Fruit fly (Drosophila melanogaster) whole organism, embryonic: ENCODE results near the gene djl.

Experiments used
- Adf1 ChIP-seq: fragments of 200-800 bp; sonication (Bioruptor generic); IDR thresholded peaks from 2 replicates; pipeline ENCODE4 v1.3.6; 2022; ENCODE audit warnings: missing biosample characterization, missing genetic modification characterization
- Bgb ChIP-seq: fragments of 200-800 bp; sonication (Bioruptor generic); IDR thresholded peaks from 2 replicates; pipeline ENCODE4 v1.3.6; 2022; ENCODE audit warnings: missing biosample characterization, missing genetic modification characterization; ENCODE audit not compliant: partially characterized antibody
- CG10267 ChIP-seq: fragments of 200-800 bp; sonication (Bioruptor generic); optimal IDR thresholded peaks from 2 replicates; lab custom pipeline; 2018; ENCODE audit warnings: missing biosample characterization, mild to moderate bottlenecking, missing genetic modification characterization, moderate library complexity
- CG10979 ChIP-seq: fragments of 200-800 bp; sonication (Bioruptor generic); optimal IDR thresholded peaks from 2 replicates; lab custom pipeline; 2018; ENCODE audit warnings: missing biosample characterization, mild to moderate bottlenecking, missing genetic modification characterization, moderate library complexity
- CG11398 ChIP-seq: fragments of 200-800 bp; sonication (Bioruptor generic); optimal IDR thresholded peaks from 2 replicates; lab custom pipeline; 2016; ENCODE audit warnings: missing biosample characterization, missing genetic modification characterization
- CG12236 ChIP-seq: fragments of 200-800 bp; sonication (Bioruptor generic); optimal IDR thresholded peaks from 2 replicates; lab custom pipeline; 2016; ENCODE audit warnings: missing biosample characterization, missing genetic modification characterization
- CG12659 ChIP-seq: fragments of 200-800 bp; sonication (Bioruptor generic); optimal IDR thresholded peaks from 3 replicates; lab custom pipeline; 2017; ENCODE audit warnings: mild to moderate bottlenecking, missing biosample characterization, missing genetic modification reagents, missing genetic modification characterization
- CG13894 ChIP-seq: fragments of 200-800 bp; sonication (Bioruptor generic); optimal IDR thresholded peaks from 3 replicates; lab custom pipeline; 2018; ENCODE audit warnings: missing biosample characterization, mild to moderate bottlenecking, missing genetic modification characterization, moderate library complexity
- CG14710 ChIP-seq: fragments of 200-800 bp; sonication (Bioruptor generic); optimal IDR thresholded peaks from 3 replicates; lab custom pipeline; 2019; ENCODE audit warnings: missing biosample characterization, mild to moderate bottlenecking, missing genetic modification characterization, moderate library complexity
- CG17568 ChIP-seq: fragments of 200-800 bp; sonication (Bioruptor generic); optimal IDR thresholded peaks from 2 replicates; lab custom pipeline; 2018; ENCODE audit warnings: missing biosample characterization, mild to moderate bottlenecking, missing genetic modification characterization, moderate library complexity
- CG17802 ChIP-seq: fragments of 200-800 bp; sonication (Bioruptor generic); optimal IDR thresholded peaks from 2 replicates; lab custom pipeline; 2018; ENCODE audit warnings: missing biosample characterization, mild to moderate bottlenecking, missing genetic modification characterization, moderate library complexity
- CG1832 ChIP-seq: fragments of 200-800 bp; sonication (Bioruptor generic); optimal IDR thresholded peaks from 2 replicates; lab custom pipeline; 2017; ENCODE audit warnings: missing biosample characterization, mild to moderate bottlenecking, missing genetic modification characterization, inconsistent platforms
- CG18619 ChIP-seq: fragments of 200-800 bp; sonication (Bioruptor generic); optimal IDR thresholded peaks from 3 replicates; lab custom pipeline; 2017; ENCODE audit warnings: missing biosample characterization, mild to moderate bottlenecking, missing genetic modification characterization
- CG2116 ChIP-seq: fragments of 200-800 bp; sonication (Bioruptor generic); optimal IDR thresholded peaks from 3 replicates; lab custom pipeline; 2018; ENCODE audit warnings: missing biosample characterization, mild to moderate bottlenecking, missing genetic modification characterization
- CG30020 ChIP-seq: fragments of 200-800 bp; optimal IDR thresholded peaks from 2 replicates; lab custom pipeline; 2019; ENCODE audit warnings: missing biosample characterization, mild to moderate bottlenecking, missing genetic modification characterization, moderate library complexity
- CG30403 ChIP-seq: fragments of 200-800 bp; sonication (Bioruptor generic); optimal IDR thresholded peaks from 3 replicates; lab custom pipeline; 2016; ENCODE audit warnings: missing biosample characterization, missing genetic modification characterization
- CG33213 ChIP-seq: fragments of 200-800 bp; sonication (Bioruptor generic); optimal IDR thresholded peaks from 3 replicates; lab custom pipeline; 2016; ENCODE audit warnings: missing biosample characterization, missing genetic modification characterization
- CG3838 ChIP-seq: fragments of 200-800 bp; sonication (Bioruptor generic); optimal IDR thresholded peaks from 3 replicates; lab custom pipeline; 2016; ENCODE audit warnings: missing biosample characterization, missing genetic modification characterization
- CG4854 ChIP-seq: fragments of 200-800 bp; sonication (Bioruptor generic); optimal IDR thresholded peaks from 2 replicates; lab custom pipeline; 2016; ENCODE audit warnings: missing biosample characterization, missing genetic modification characterization, inconsistent platforms
- CG8290 ChIP-seq, 3 experiments: fragments of 200-800 bp; sonication (Bioruptor generic); optimal IDR thresholded peaks; 2 replicates each; lab custom pipeline; 2016 to 2019; ENCODE audit warnings: missing biosample characterization in 3 of 3, missing genetic modification characterization in 3 of 3, mild to moderate bottlenecking in 2 of 3, moderate library complexity in 1 of 3
- CG8944 ChIP-seq: fragments of 200-800 bp; sonication (Bioruptor generic); optimal IDR thresholded peaks from 3 replicates; lab custom pipeline; 2016; ENCODE audit warnings: missing biosample characterization, missing genetic modification characterization
- CG9932 ChIP-seq: fragments of 200-800 bp; sonication (Bioruptor generic); IDR thresholded peaks from 2 replicates; pipeline ENCODE4 v1.3.6; 2022; ENCODE audit warnings: missing biosample characterization, missing genetic modification characterization
- Dbx ChIP-seq: fragments of 200-800 bp; sonication (Bioruptor generic); IDR thresholded peaks from 3 replicates; pipeline ENCODE4 v1.3.6; 2022; ENCODE audit warnings: missing biosample characterization, missing genetic modification characterization
- Drgx ChIP-seq: fragments of 200-800 bp; sonication (Bioruptor generic); IDR thresholded peaks from 2 replicates; pipeline ENCODE4 v1.3.6; 2022; ENCODE audit warnings: missing biosample characterization, missing genetic modification characterization
- E2f1 ChIP-seq: fragments of 200-800 bp; sonication (Bioruptor generic); IDR thresholded peaks from 2 replicates; pipeline ENCODE4 v1.3.6; 2022; ENCODE audit warnings: missing biosample characterization, missing genetic modification characterization
- Ets65A ChIP-seq: fragments of 200-800 bp; sonication (Bioruptor generic); peaks from one replicate; lab custom pipeline; 2016; ENCODE audit warnings: missing biosample characterization, missing genetic modification characterization
- Ets97D ChIP-seq: fragments of 200-800 bp; sonication (Bioruptor generic); optimal IDR thresholded peaks from 3 replicates; lab custom pipeline; 2016; ENCODE audit warnings: missing biosample characterization, missing genetic modification characterization
- HHEX ChIP-seq: fragments of 200-800 bp; sonication (Bioruptor generic); optimal IDR thresholded peaks from 3 replicates; lab custom pipeline; 2017; ENCODE audit warnings: missing biosample characterization, mild to moderate bottlenecking, missing genetic modification characterization, missing genetic modification reagents
- MESR4 ChIP-seq: fragments of 200-800 bp; sonication (Bioruptor generic); optimal IDR thresholded peaks from 2 replicates; lab custom pipeline; 2018; ENCODE audit warnings: missing biosample characterization, mild to moderate bottlenecking, missing genetic modification characterization, moderate library complexity
- Max ChIP-seq: fragments of 200-800 bp; sonication (Bioruptor generic); optimal IDR thresholded peaks from 2 replicates; lab custom pipeline; 2016; ENCODE audit warnings: missing biosample characterization, mild to moderate bottlenecking, missing genetic modification characterization
- Myb ChIP-seq: fragments of 200-800 bp; sonication (Bioruptor generic); optimal IDR thresholded peaks from 2 replicates; lab custom pipeline; 2016; ENCODE audit warnings: missing biosample characterization, missing genetic modification characterization
- Oli ChIP-seq: fragments of 200-800 bp; sonication (Bioruptor generic); optimal IDR thresholded peaks from 2 replicates; lab custom pipeline; 2018; ENCODE audit warnings: missing biosample characterization, mild to moderate bottlenecking, missing genetic modification characterization, moderate library complexity
- Pdp1 ChIP-seq, 2 experiments: fragments of 200-800 bp; sonication (Bioruptor generic); optimal IDR thresholded peaks; 3 replicates each; lab custom pipeline; 2016; ENCODE audit warnings: missing biosample characterization in 2 of 2, missing genetic modification characterization in 2 of 2, mild to moderate bottlenecking in 1 of 2, moderate library complexity in 1 of 2
- Sin3A ChIP-seq: fragments of >200 bp; optimal IDR thresholded peaks from 2 replicates; lab custom pipeline; 2018
- Xrp1 ChIP-seq: fragments of 200-800 bp; sonication (Bioruptor generic); IDR thresholded peaks from 2 replicates; pipeline ENCODE4 v1.3.6; 2022; ENCODE audit warnings: missing biosample characterization, missing genetic modification characterization
- ash1 ChIP-seq: fragments of 200-800 bp; sonication (Bioruptor generic); optimal IDR thresholded peaks from 2 replicates; lab custom pipeline; 2018; ENCODE audit warnings: missing biosample characterization, mild to moderate bottlenecking, missing genetic modification characterization
- bbx ChIP-seq: fragments of 200-800 bp; sonication (Bioruptor generic); IDR thresholded peaks from 2 replicates; pipeline ENCODE4 v1.3.6; 2022; ENCODE audit warnings: missing biosample characterization, missing genetic modification characterization; ENCODE audit not compliant: partially characterized antibody
- dm ChIP-seq: fragments of 200-800 bp; sonication (Bioruptor generic); optimal IDR thresholded peaks from 3 replicates; lab custom pipeline; 2016; ENCODE audit warnings: missing biosample characterization, missing genetic modification characterization
- dmrt11E ChIP-seq: fragments of 200-800 bp; sonication (Bioruptor generic); optimal IDR thresholded peaks from 3 replicates; lab custom pipeline; 2018; ENCODE audit warnings: missing biosample characterization, mild to moderate bottlenecking, missing genetic modification characterization, moderate library complexity
- ind ChIP-seq: fragments of 200-800 bp; sonication (Bioruptor generic); optimal IDR thresholded peaks from 3 replicates; lab custom pipeline; 2016; ENCODE audit warnings: missing biosample characterization, missing genetic modification characterization
- kah ChIP-seq: fragments of 200-800 bp; sonication (Bioruptor generic); optimal IDR thresholded peaks from 2 replicates; lab custom pipeline; 2018; ENCODE audit warnings: missing biosample characterization, mild to moderate bottlenecking, missing genetic modification characterization
- kni ChIP-seq: fragments of 200-800 bp; sonication (Bioruptor generic); optimal IDR thresholded peaks from 3 replicates; lab custom pipeline; 2017; ENCODE audit warnings: mild to moderate bottlenecking, missing biosample characterization, missing genetic modification reagents, missing genetic modification characterization
- lmd ChIP-seq: fragments of 200-800 bp; sonication (Bioruptor generic); IDR thresholded peaks from 2 replicates; pipeline ENCODE4 v1.3.6; 2022; ENCODE audit warnings: missing biosample characterization, missing genetic modification characterization
- phol ChIP-seq: fragments of 200-800 bp; sonication (Bioruptor generic); optimal IDR thresholded peaks from 3 replicates; lab custom pipeline; 2018; ENCODE audit warnings: missing biosample characterization, mild to moderate bottlenecking, missing genetic modification characterization, moderate library complexity
- pzg ChIP-seq: fragments of 200-800 bp; sonication (Bioruptor generic); optimal IDR thresholded peaks from 3 replicates; lab custom pipeline; 2018; ENCODE audit warnings: missing biosample characterization, mild to moderate bottlenecking, missing genetic modification characterization, moderate library complexity
- sim ChIP-seq: fragments of 200-800 bp; sonication (Bioruptor generic); IDR thresholded peaks from 2 replicates; pipeline ENCODE4 v1.3.6; 2022; ENCODE audit warnings: missing biosample characterization, missing genetic modification characterization
- tin ChIP-seq: fragments of 200-800 bp; sonication (Bioruptor generic); optimal IDR thresholded peaks from 3 replicates; lab custom pipeline; 2016; ENCODE audit warnings: missing biosample characterization, missing genetic modification characterization
- trem ChIP-seq: fragments of 200-800 bp; optimal IDR thresholded peaks from 3 replicates; lab custom pipeline; 2019; ENCODE audit warnings: missing biosample characterization, mild to moderate bottlenecking, missing genetic modification characterization, moderate library complexity
- zen ChIP-seq: fragments of 200-800 bp; sonication (Bioruptor generic); optimal IDR thresholded peaks from 3 replicates; lab custom pipeline; 2018; ENCODE audit warnings: missing biosample characterization, mild to moderate bottlenecking, missing genetic modification characterization, moderate library complexity

Gene djl

DNA sequence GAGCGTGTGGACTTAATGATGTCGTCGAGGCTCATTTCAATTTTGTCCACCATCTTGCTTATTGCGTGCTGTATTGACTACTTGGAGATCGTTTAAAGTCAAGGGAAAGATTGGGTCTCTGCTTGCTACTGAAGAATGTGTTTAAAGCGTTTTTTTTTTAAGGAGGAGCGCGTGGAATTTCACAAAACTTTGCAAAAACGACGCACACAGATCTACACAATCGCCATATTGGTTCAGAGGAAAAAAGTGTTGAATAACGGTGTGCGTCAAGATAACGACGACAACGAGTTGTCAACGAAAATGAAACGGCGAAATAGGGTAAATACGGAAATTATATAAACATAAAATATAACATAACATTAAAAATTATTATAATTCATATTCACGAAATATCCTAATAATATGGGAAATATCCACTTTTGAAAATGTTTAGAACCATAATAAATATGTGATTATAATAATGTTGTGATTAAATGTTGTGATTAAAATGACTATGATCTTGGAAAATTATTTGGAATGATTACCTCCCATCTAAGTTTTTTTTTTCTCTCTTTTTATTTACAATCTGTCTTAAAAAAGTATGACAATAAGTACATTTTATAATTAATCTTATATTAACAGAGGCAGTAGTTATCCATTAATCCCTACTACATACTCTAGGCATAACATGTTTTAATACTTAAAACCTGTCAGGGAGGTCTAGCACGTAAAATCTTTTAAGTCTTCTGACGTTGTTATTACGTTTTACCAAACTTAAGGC is 19.8 kb downstream of the djl start, which contains the start of gene Ref1 (continued):
- peak; percentile 5 for TF ChIP-seq CG2116 (GFP tag; lab: Kevin White, UChicago)
- TF ChIP-seq CG8944 (GFP tag; lab: Kevin White, UChicago): no peak
- TF ChIP-seq dmrt11E (tag; lab: Kevin White, UChicago): peak; percentile 17
- TF ChIP-seq CG8290 (GFP tag; optimal IDR thresholded peaks at IDR 0.05; lab: Kevin White, UChicago): peak; percentile 76
- TF ChIP-seq CG8290 (tag; optimal IDR thresholded peaks at IDR 0.05; lab: Kevin White, UChicago): peak in 1 of 2 experiments; percentile 24
- TF ChIP-seq pzg (GFP tag; lab: Kevin White, UChicago): peak; percentile 53
- TF ChIP-seq Xrp1: no peak
- TF ChIP-seq CG18619 (GFP tag; lab: Kevin White, UChicago): no peak
- peak in 1 of 2 experiments; percentile 91 for TF ChIP-seq Pdp1 (GFP tag; optimal IDR thresholded peaks at IDR 0.05; lab: Kevin White, UChicago)
- TF ChIP-seq CG30020 (tag; lab: Kevin White, UChicago): peak; percentile 98
- TF ChIP-seq Ets97D (GFP tag; lab: Kevin White, UChicago): peak; percentile 50
- TF ChIP-seq dm (GFP tag; lab: Kevin White, UChicago): peak; percentile 63
- TF ChIP-seq CG17568: no peak
- TF ChIP-seq kni (GFP tag; lab: Kevin White, UChicago): no peak
- no peak for TF ChIP-seq CG12236 (GFP tag; lab: Kevin White, UChicago)
- TF ChIP-seq CG1832: no peak
- no peak for TF ChIP-seq sim (GFP tag; lab: Robert Waterston, UW)
- no peak for TF ChIP-seq Dbx
- TF ChIP-seq lmd: no peak
- peak; percentile 72 for TF ChIP-seq CG12659 (GFP tag; lab: Kevin White, UChicago)
- no peak for TF ChIP-seq Adf1 (GFP tag; lab: Robert Waterston, UW)
- TF ChIP-seq phol (tag; lab: Kevin White, UChicago): peak; percentile 100
- TF ChIP-seq zen (tag; lab: Kevin White, UChicago): peak; percentile 35
- peak; percentile 14 for TF ChIP-seq Sin3A (lab: Kevin White, UChicago)
- peak; percentile 91 for TF ChIP-seq CG10267
- no peak for TF ChIP-seq Oli (tag; lab: Kevin White, UChicago)
- no peak for TF ChIP-seq tin (GFP tag; lab: Kevin White, UChicago)
- TF ChIP-seq CG17802 (tag; lab: Kevin White, UChicago): peak; percentile 91
- TF ChIP-seq trem (tag; lab: Kevin White, UChicago): peak; percentile 7

DNA sequence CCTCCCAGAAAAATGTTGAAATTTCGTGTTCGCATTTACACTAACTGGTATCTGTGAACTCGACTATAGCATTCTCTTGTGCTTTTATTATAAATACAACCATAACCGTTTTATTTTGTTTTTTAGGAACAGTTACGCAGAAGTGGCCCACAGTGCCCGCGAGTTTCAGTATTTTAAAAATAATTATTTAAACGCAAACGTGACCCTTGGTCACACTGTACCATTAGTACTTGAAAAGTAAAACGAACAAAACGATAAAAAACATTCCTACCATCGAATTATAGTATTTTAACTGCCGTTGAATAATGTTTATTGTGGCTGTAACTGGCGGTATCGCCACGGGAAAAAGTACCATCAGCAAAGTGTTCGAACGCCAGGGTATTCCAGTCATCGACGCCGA is 21.4 kb downstream of the djl start, which contains the start of gene Dpck:
Gene Dpck (plus strand): TSS at position 211 of the 400 bp plus-strand sequence.
- TF ChIP-seq trem (tag; lab: Kevin White, UChicago) (peak; percentile 42), Max (GFP tag; lab: Kevin White, UChicago) (peak; percentile 18), Myb (GFP tag; lab: Kevin White, UChicago) (peak; percentile 63), CG11398 (GFP tag; lab: Kevin White, UChicago) (peak; percentile 28), Drgx (GFP tag; lab: Robert Waterston, UW) (peak; percentile 45), CG33213 (GFP tag; lab: Kevin White, UChicago) (peak; percentile 41), ash1 (GFP tag; lab: Kevin White, UChicago) (no peak), bbx (no peak), CG3838 (GFP tag; lab: Kevin White, UChicago) (no peak), kah (no peak), HHEX (GFP tag; lab: Kevin White, UChicago) (peak; percentile 29), CG13894 (peak; percentile 17), CG10979 (tag; lab: Kevin White, UChicago) (peak; percentile 23), CG30403 (peak; percentile 39), Bgb (GFP tag; lab: Robert Waterston, UW) (no peak; the same call in 1 of the 2 replicates), ind (GFP tag; lab: Kevin White, UChicago) (no peak), Ets65A (GFP tag; lab: Kevin White, UChicago) (peak; percentile 95), CG17802 (tag; lab: Kevin White, UChicago) (no peak), CG9932 (GFP tag; lab: Robert Waterston, UW) (peak; percentile 10; the same call in 1 of the 2 replicates), E2f1 (GFP tag; lab: Robert Waterston, UW) (0 out of 2 replicates have a peak, but pooled peaks have one; percentile 10), CG4854 (GFP tag; lab: Kevin White, UChicago) (peak; percentile 28), CG14710 (peak; percentile 45), MESR4 (GFP tag; lab: Kevin White, UChicago) (peak; percentile 81)
